Fruit fly (Drosophila melanogaster) whole organism, embryonic: Measurements from ENCODE around the gene CG3078.

Experiments
- Awh ChIP-seq: fragments of 200-800 bp; sonication (Bioruptor generic); IDR thresholded peaks from 2 replicates; pipeline ENCODE4, ENCODE4 v1.3.6; 2022; ENCODE audit warnings: missing biosample characterization, missing genetic modification characterization
- CG10267 ChIP-seq: fragments of 200-800 bp; sonication (Bioruptor generic); optimal IDR thresholded peaks from 2 replicates; lab custom pipeline; 2018; ENCODE audit warnings: missing biosample characterization, mild to moderate bottlenecking, missing genetic modification characterization, moderate library complexity
- CG10543 ChIP-seq: fragments of 200-800 bp; sonication (Bioruptor generic); optimal IDR thresholded peaks from 3 replicates; lab custom pipeline; 2017; ENCODE audit warnings: missing biosample characterization, mild to moderate bottlenecking, missing genetic modification characterization, moderate library complexity
- CG12744 ChIP-seq: fragments of 200-800 bp; sonication (Bioruptor generic); optimal IDR thresholded peaks from 2 replicates; lab custom pipeline; 2016; ENCODE audit warnings: missing biosample characterization, missing genetic modification characterization
- CG15479 ChIP-seq: fragments of 200-800 bp; sonication (Bioruptor generic); optimal IDR thresholded peaks from 3 replicates; lab custom pipeline; 2019; ENCODE audit warnings: missing biosample characterization, mild to moderate bottlenecking, missing genetic modification characterization, moderate library complexity
- CG17328 ChIP-seq: fragments of 200-800 bp; sonication (Bioruptor generic); IDR thresholded peaks from 2 replicates; pipeline ENCODE4 v1.3.6; 2022; ENCODE audit warnings: missing biosample characterization, missing genetic modification characterization
- CG18011 ChIP-seq: fragments of 200-800 bp; sonication (Bioruptor generic); optimal IDR thresholded peaks from 2 replicates; lab custom pipeline; 2017; ENCODE audit warnings: missing biosample characterization, missing genetic modification characterization, mild to moderate bottlenecking, moderate library complexity, missing genotype
- CG18262 ChIP-seq: fragments of 200-800 bp; optimal IDR thresholded peaks from 3 replicates; lab custom pipeline; 2019; ENCODE audit warnings: missing biosample characterization, mild to moderate bottlenecking, missing genetic modification characterization, moderate library complexity
- CG18476 ChIP-seq: fragments of 200-800 bp; sonication (Bioruptor generic); optimal IDR thresholded peaks from 2 replicates; lab custom pipeline; 2016; ENCODE audit warnings: missing biosample characterization, mild to moderate bottlenecking, missing genetic modification characterization
- CG30403 ChIP-seq: fragments of 200-800 bp; sonication (Bioruptor generic); optimal IDR thresholded peaks from 3 replicates; lab custom pipeline; 2016; ENCODE audit warnings: missing biosample characterization, missing genetic modification characterization
- CG4360 ChIP-seq: fragments of 200-800 bp; sonication (Bioruptor generic); IDR thresholded peaks from 2 replicates; pipeline ENCODE4 v1.3.6; 2022; ENCODE audit warnings: missing biosample characterization, missing genetic modification characterization
- CG4854 ChIP-seq: fragments of 200-800 bp; sonication (Bioruptor generic); optimal IDR thresholded peaks from 2 replicates; lab custom pipeline; 2016; ENCODE audit warnings: missing biosample characterization, missing genetic modification characterization, inconsistent platforms
- Dek ChIP-seq: fragments of 200-800 bp; sonication (Bioruptor generic); optimal IDR thresholded peaks from 3 replicates; lab custom pipeline; 2019; ENCODE audit warnings: missing biosample characterization, mild to moderate bottlenecking, missing genetic modification characterization, moderate library complexity
- Dref ChIP-seq: fragments of 200-800 bp; sonication (Bioruptor generic); IDR thresholded peaks from 2 replicates; pipeline ENCODE4 v1.3.6; 2022; ENCODE audit warnings: missing biosample characterization, missing genetic modification characterization
- Fer3 ChIP-seq: fragments of 200-800 bp; sonication (Bioruptor generic); optimal IDR thresholded peaks from 2 replicates; lab custom pipeline; 2018; ENCODE audit warnings: missing biosample characterization, mild to moderate bottlenecking, missing genetic modification characterization, moderate library complexity
- Gsc ChIP-seq: fragments of 200-800 bp; sonication (Bioruptor generic); IDR thresholded peaks from 2 replicates; pipeline ENCODE4 v1.3.6; 2022; ENCODE audit warnings: missing biosample characterization, missing genetic modification characterization
- Hand ChIP-seq: fragments of 200-800 bp; sonication (Bioruptor generic); optimal IDR thresholded peaks from 2 replicates; lab custom pipeline; 2017; ENCODE audit warnings: mild to moderate bottlenecking, missing biosample characterization, missing genetic modification reagents, missing genetic modification characterization
- Hey ChIP-seq: fragments of 200-800 bp; sonication (Bioruptor generic); optimal IDR thresholded peaks from 3 replicates; lab custom pipeline; 2018; ENCODE audit warnings: missing biosample characterization, mild to moderate bottlenecking, missing genetic modification characterization
- HmgD ChIP-seq: fragments of 200-800 bp; sonication (Bioruptor generic); optimal IDR thresholded peaks from 3 replicates; lab custom pipeline; 2016; ENCODE audit warnings: missing biosample characterization, missing genetic modification characterization
- HmgZ ChIP-seq: fragments of 200-800 bp; sonication (Bioruptor generic); optimal IDR thresholded peaks from 2 replicates; lab custom pipeline; 2018; ENCODE audit warnings: missing biosample characterization, mild to moderate bottlenecking, missing genetic modification characterization
- Hr78 ChIP-seq, 2 experiments: fragments of 200-800 bp in 1 of 2; fragments of >200 bp in 1 of 2; sonication (Bioruptor generic) in 1 of 2; optimal IDR thresholded peaks; 2 replicates each; lab custom pipeline; 2017 to 2019; ENCODE audit warnings: missing biosample characterization in 2 of 2, missing genetic modification characterization in 2 of 2, mild to moderate bottlenecking in 1 of 2, moderate library complexity in 1 of 2
- Lim3 ChIP-seq: fragments of 200-800 bp; sonication (Bioruptor generic); IDR thresholded peaks from 2 replicates; pipeline ENCODE4 v1.3.6; 2022; ENCODE audit warnings: missing biosample characterization, missing genetic modification characterization
- Mad ChIP-seq: fragments of 200-800 bp; sonication (Bioruptor generic); optimal IDR thresholded peaks from 2 replicates; lab custom pipeline; 2016; ENCODE audit warnings: missing biosample characterization, missing genetic modification characterization
- NfI ChIP-seq: fragments of 200-800 bp; sonication (Bioruptor generic); optimal IDR thresholded peaks from 3 replicates; lab custom pipeline; 2018; ENCODE audit warnings: missing biosample characterization, mild to moderate bottlenecking, missing genetic modification characterization, moderate library complexity
- PHDP ChIP-seq: fragments of 200-800 bp; sonication (Bioruptor generic); optimal IDR thresholded peaks from 3 replicates; lab custom pipeline; 2018; ENCODE audit warnings: missing biosample characterization, mild to moderate bottlenecking, missing genetic modification characterization, moderate library complexity
- Taf1 ChIP-seq: fragments of 200-800 bp; sonication (Bioruptor generic); IDR thresholded peaks from 2 replicates; pipeline ENCODE4 v1.3.6; 2022; ENCODE audit warnings: missing biosample characterization, missing genetic modification characterization
- Usf ChIP-seq: fragments of 200-800 bp; sonication (Bioruptor generic); optimal IDR thresholded peaks from 2 replicates; lab custom pipeline; 2017; ENCODE audit warnings: missing genotype, missing biosample characterization, missing genetic modification characterization
- Xrp1 ChIP-seq: fragments of 200-800 bp; sonication (Bioruptor generic); IDR thresholded peaks from 2 replicates; pipeline ENCODE4 v1.3.6; 2022; ENCODE audit warnings: missing biosample characterization, missing genetic modification characterization
- ara ChIP-seq: fragments of 200-800 bp; sonication (Bioruptor generic); IDR thresholded peaks from 2 replicates; pipeline ENCODE4 v1.3.6; 2022; ENCODE audit warnings: missing biosample characterization, missing genetic modification characterization
- bowl ChIP-seq: fragments of 200-800 bp; sonication (Bioruptor generic); IDR thresholded peaks from 2 replicates; pipeline ENCODE4 v1.3.6; 2022; ENCODE audit warnings: missing biosample characterization, missing genetic modification characterization
- chinmo ChIP-seq: fragments of 200-800 bp; sonication (Bioruptor generic); IDR thresholded peaks from 4 replicates; pipeline ENCODE4 v1.3.6; 2022; ENCODE audit warnings: missing biosample characterization, missing genetic modification characterization; ENCODE audit not compliant: partially characterized antibody
- cwo ChIP-seq: fragments of 200-800 bp; sonication (Bioruptor generic); optimal IDR thresholded peaks from 3 replicates; lab custom pipeline; 2017; ENCODE audit warnings: missing biosample characterization, missing genetic modification characterization, mild to moderate bottlenecking, moderate library complexity, missing genetic modification reagents
- dysf ChIP-seq: fragments of 200-800 bp; sonication (Bioruptor generic); IDR thresholded peaks from 3 replicates; pipeline ENCODE4 v1.3.6; 2022; ENCODE audit warnings: missing biosample characterization, missing genetic modification characterization
- fd64A ChIP-seq: fragments of 200-800 bp; sonication (Bioruptor generic); optimal IDR thresholded peaks from 3 replicates; lab custom pipeline; 2018; ENCODE audit warnings: missing biosample characterization, mild to moderate bottlenecking, missing genetic modification characterization
- gfzf ChIP-seq: fragments of 200-800 bp; sonication (Bioruptor generic); optimal IDR thresholded peaks from 2 replicates; lab custom pipeline; 2016; ENCODE audit warnings: missing biosample characterization, mild to moderate bottlenecking, missing genetic modification characterization, moderate library complexity
- her ChIP-seq: fragments of 200-800 bp; sonication (Bioruptor generic); optimal IDR thresholded peaks from 2 replicates; lab custom pipeline; 2016; ENCODE audit warnings: missing biosample characterization, missing genetic modification characterization
- kah ChIP-seq: fragments of 200-800 bp; sonication (Bioruptor generic); optimal IDR thresholded peaks from 2 replicates; lab custom pipeline; 2018; ENCODE audit warnings: missing biosample characterization, mild to moderate bottlenecking, missing genetic modification characterization
- oc ChIP-seq: fragments of 200-800 bp; sonication (Bioruptor generic); optimal IDR thresholded peaks from 2 replicates; lab custom pipeline; 2018; ENCODE audit warnings: missing biosample characterization, mild to moderate bottlenecking, missing genetic modification characterization, moderate library complexity
- pb ChIP-seq: fragments of 200-800 bp; sonication (Bioruptor generic); optimal IDR thresholded peaks from 3 replicates; lab custom pipeline; 2016; ENCODE audit warnings: missing biosample characterization, missing genetic modification characterization
- phol ChIP-seq: fragments of 200-800 bp; sonication (Bioruptor generic); optimal IDR thresholded peaks from 3 replicates; lab custom pipeline; 2018; ENCODE audit warnings: missing biosample characterization, mild to moderate bottlenecking, missing genetic modification characterization, moderate library complexity
- ranshi ChIP-seq: fragments of 200-800 bp; sonication (Bioruptor generic); IDR thresholded peaks from 2 replicates; pipeline ENCODE4 v1.3.6; 2022; ENCODE audit warnings: missing biosample characterization, missing genetic modification characterization
- scrt ChIP-seq: fragments of 200-800 bp; sonication (Bioruptor generic); optimal IDR thresholded peaks from 2 replicates; lab custom pipeline; 2018; ENCODE audit warnings: missing biosample characterization, mild to moderate bottlenecking, missing genetic modification characterization, moderate library complexity
- sens ChIP-seq: fragments of 200-800 bp; sonication (Bioruptor generic); peaks from one replicate; lab custom pipeline; 2016; ENCODE audit warnings: missing biosample characterization, missing genetic modification characterization
- sens-2 ChIP-seq: fragments of 200-800 bp; sonication (Bioruptor generic); IDR thresholded peaks from 2 replicates; pipeline ENCODE4 v1.3.6; 2022; ENCODE audit warnings: missing biosample characterization, missing genetic modification characterization
- sqz ChIP-seq: fragments of 200-800 bp; sonication (Bioruptor generic); optimal IDR thresholded peaks from 3 replicates; lab custom pipeline; 2018; ENCODE audit warnings: missing biosample characterization, mild to moderate bottlenecking, missing genetic modification characterization
- tll ChIP-seq, 2 experiments: fragments of 200-800 bp in 1 of 2; fragments of >200 bp in 1 of 2; sonication (Bioruptor generic) in 1 of 2; optimal IDR thresholded peaks; 2 replicates each; lab custom pipeline; 2017 to 2019; ENCODE audit warnings: missing biosample characterization in 2 of 2, missing genetic modification characterization in 2 of 2, mild to moderate bottlenecking in 1 of 2, moderate library complexity in 1 of 2
- wek ChIP-seq: fragments of 200-800 bp; sonication (Bioruptor generic); optimal IDR thresholded peaks from 3 replicates; lab custom pipeline; 2018; ENCODE audit warnings: missing biosample characterization, mild to moderate bottlenecking, missing genetic modification characterization, moderate library complexity
- yki ChIP-seq: fragments of >200 bp; optimal IDR thresholded peaks from 3 replicates; lab custom pipeline; 2018
- z ChIP-seq: fragments of 200-800 bp; sonication (Bioruptor generic); IDR thresholded peaks from 3 replicates; pipeline ENCODE4 v1.3.6; 2022; ENCODE audit warnings: missing biosample characterization, missing genetic modification characterization
- zen2 ChIP-seq: fragments of 200-800 bp; sonication (Bioruptor generic); IDR thresholded peaks from 3 replicates; pipeline ENCODE4 v1.3.6; 2022; ENCODE audit warnings: missing biosample characterization, missing genetic modification characterization; ENCODE audit not compliant: partially characterized antibody
- zf30C ChIP-seq: fragments of 200-800 bp; sonication (Bioruptor generic); optimal IDR thresholded peaks from 3 replicates; lab custom pipeline; 2018; ENCODE audit warnings: missing biosample characterization, mild to moderate bottlenecking, missing genetic modification characterization

CG3078 gene

DNA sequence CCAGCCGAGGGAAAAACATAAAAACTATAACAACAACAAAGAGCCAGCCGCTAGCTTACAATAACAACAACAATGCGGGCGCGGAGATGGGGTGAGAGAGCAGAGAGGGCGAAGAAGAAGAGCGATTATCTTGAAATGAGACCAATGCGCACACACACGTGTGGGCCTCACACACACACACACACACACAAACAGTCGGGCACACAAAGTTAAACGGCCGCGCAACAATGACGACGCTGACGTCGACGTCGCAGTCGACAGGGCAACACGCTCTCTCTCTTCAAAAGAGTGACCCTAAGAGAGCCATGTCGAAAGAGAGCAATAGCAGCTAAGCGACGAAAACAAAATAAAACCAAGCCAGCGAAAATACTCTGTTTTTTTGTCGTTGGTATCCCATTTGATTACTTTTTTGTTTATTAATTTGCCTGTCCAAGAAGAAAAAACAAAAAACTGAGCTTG lies 46.2 kb upstream of the CG3078 start (continued):
- TF ChIP-seq Hand (GFP tag; lab: Kevin White, UChicago): no peak
- TF ChIP-seq CG12744: no peak
- peak; percentile 33 for TF ChIP-seq scrt (GFP tag; lab: Kevin White, UChicago)
- TF ChIP-seq tll (GFP tag; optimal IDR thresholded peaks at IDR 0.05; lab: Kevin White, UChicago): peak in 1 of 2 experiments; percentile 24
- no peak for TF ChIP-seq ranshi (GFP tag; lab: Robert Waterston, UW)
- no peak for TF ChIP-seq Gsc (GFP tag; lab: Robert Waterston, UW)
- no peak for TF ChIP-seq Taf1 (GFP tag; lab: Robert Waterston, UW)
- no peak for TF ChIP-seq pb (GFP tag; lab: Kevin White, UChicago)
- TF ChIP-seq zf30C: no peak
- no peak for TF ChIP-seq sens (GFP tag; lab: Kevin White, UChicago)
- TF ChIP-seq her: no peak
- peak; percentile 79 for TF ChIP-seq z (GFP tag; lab: Robert Waterston, UW)
- no peak for TF ChIP-seq Usf
- TF ChIP-seq dysf: no peak
- TF ChIP-seq Dref (GFP tag; lab: Robert Waterston, UW): no peak
- TF ChIP-seq sens-2 (GFP tag; lab: Robert Waterston, UW): no peak
- TF ChIP-seq phol: no peak
- TF ChIP-seq bowl (GFP tag; lab: Robert Waterston, UW): no peak
- TF ChIP-seq CG18011 (GFP tag; lab: Kevin White, UChicago): no peak
- peak; percentile 98 for TF ChIP-seq chinmo (GFP tag; lab: Robert Waterston, UW)
- TF ChIP-seq CG10543 (GFP tag; lab: Kevin White, UChicago): peak; percentile 31
- TF ChIP-seq cwo (GFP tag; lab: Kevin White, UChicago): peak; percentile 73
- no peak for TF ChIP-seq PHDP (tag; lab: Kevin White, UChicago)
- TF ChIP-seq CG30403 (GFP tag; lab: Kevin White, UChicago): no peak
- no peak for TF ChIP-seq Mad
- TF ChIP-seq Hey (tag; lab: Kevin White, UChicago): no peak
- TF ChIP-seq HmgD (GFP tag; lab: Kevin White, UChicago): peak; percentile 24
- TF ChIP-seq kah: no peak
- TF ChIP-seq CG18476 (GFP tag; lab: Kevin White, UChicago): no peak
- TF ChIP-seq oc: peak; percentile 74
- TF ChIP-seq NfI (GFP tag; lab: Kevin White, UChicago): no peak
- TF ChIP-seq gfzf (GFP tag; lab: Kevin White, UChicago): no peak
- TF ChIP-seq sqz (GFP tag; lab: Kevin White, UChicago): peak; percentile 41
- peak; percentile 97 for TF ChIP-seq CG15479 (GFP tag; lab: Kevin White, UChicago)
- TF ChIP-seq CG10267 (tag; lab: Kevin White, UChicago): no peak
- no peak for TF ChIP-seq wek
- no peak for TF ChIP-seq Xrp1
- peak; percentile 72 for TF ChIP-seq yki (lab: Kevin White, UChicago)
- TF ChIP-seq HmgZ: peak; percentile 13
- no peak for TF ChIP-seq CG18262
- no peak for TF ChIP-seq Awh (GFP tag; lab: Robert Waterston, UW)
- no peak for TF ChIP-seq Lim3 (GFP tag; lab: Robert Waterston, UW)
- no peak; the same call in 2 of the 3 replicates for TF ChIP-seq zen2 (GFP tag; lab: Robert Waterston, UW)
- no peak for TF ChIP-seq ara (GFP tag; lab: Robert Waterston, UW)
- TF ChIP-seq CG17328 (GFP tag; lab: Robert Waterston, UW): no peak
- TF ChIP-seq fd64A (GFP tag; lab: Kevin White, UChicago): no peak
- no peak for TF ChIP-seq Fer3 (tag; lab: Kevin White, UChicago)
- peak; percentile 99 for TF ChIP-seq CG4360
- no peak for TF ChIP-seq Dek
- TF ChIP-seq Hr78 (GFP tag; optimal IDR thresholded peaks at IDR 0.05; lab: Kevin White, UChicago): peak in 1 of 2 experiments; percentile 30
- no peak for TF ChIP-seq CG4854 (GFP tag; lab: Kevin White, UChicago)
